Worm (Caenorhabditis elegans): ENCODE measurements around the gene srx-51.

Gene srx-51

ce11 chrV:15281279-15281949 lies at the start of gene srx-51, which contains the start of gene srw-19:
Gene srx-51, plus strand, starts transcription at chrV:15281899.
Gene srw-19, minus strand, starts transcription at chrV:15281379.
- TF ChIP-seq tbx-8 (GFP tag; optimal IDR thresholded peaks at IDR 0.05) = no peak
- no peak for TF ChIP-seq elt-3 (tag; optimal IDR thresholded peaks at IDR 0.05)
- TF ChIP-seq sptf-1 (tag; optimal IDR thresholded peaks at IDR 0.05) = no peak
- no peak for TF ChIP-seq nhr-12 (tag; optimal IDR thresholded peaks at IDR 0.05)
- no peak for TF ChIP-seq lin-13 (tag; optimal IDR thresholded peaks at IDR 0.05)
- no peak for TF ChIP-seq mls-2 (tag; optimal IDR thresholded peaks at IDR 0.05)

ce11 chrV:15232200-15232599 lies 49.5 kb upstream of the srx-51 start, which contains the start of gene srw-13:
Gene srw-13, plus strand, starts transcription at chrV:15232500.
- TF ChIP-seq lin-32 (GFP tag; optimal IDR thresholded peaks at IDR 0.05) (no peak), nhr-237 (tag; optimal IDR thresholded peaks at IDR 0.05) (no peak), blmp-1 (tag; optimal IDR thresholded peaks at IDR 0.05) (no peak), nhr-2 (tag; optimal IDR thresholded peaks at IDR 0.05) (no peak), bed-3 (GFP tag; optimal IDR thresholded peaks at IDR 0.05) (no peak), elt-1 (tag; optimal IDR thresholded peaks at IDR 0.05; ENCODE audit: borderline replicate concordance, insufficient read depth) (no peak), mab-5 (tag; optimal IDR thresholded peaks at IDR 0.05) (no peak), nhr-12 (tag; optimal IDR thresholded peaks at IDR 0.05) (no peak), mep-1 (tag; optimal IDR thresholded peaks at IDR 0.05) (no peak), drap-1 (GFP tag; optimal IDR thresholded peaks at IDR 0.05) (no peak), ztf-11 (tag; optimal IDR thresholded peaks at IDR 0.05) (no peak)

ce11 chrV:15235661-15236060 lies 46.0 kb upstream of the srx-51 start, which contains the start of gene nhr-164:
Gene nhr-164, minus strand, starts transcription at chrV:15235761.
- TF ChIP-seq ceh-39 (tag; optimal IDR thresholded peaks at IDR 0.05) = no peak
- TF ChIP-seq snpc-4 (tag; optimal IDR thresholded peaks at IDR 0.05) = no peak
- no peak for TF ChIP-seq cnd-1 (tag; optimal IDR thresholded peaks at IDR 0.05)
- TF ChIP-seq ceh-43 (GFP tag; optimal IDR thresholded peaks at IDR 0.05) = no peak
- no peak for TF ChIP-seq drap-1 (GFP tag; optimal IDR thresholded peaks at IDR 0.05)
- no peak for TF ChIP-seq nhr-12 (tag; optimal IDR thresholded peaks at IDR 0.05)
- no peak for TF ChIP-seq nhr-76 (tag; optimal IDR thresholded peaks at IDR 0.05)
- TF ChIP-seq elt-1 (tag; optimal IDR thresholded peaks at IDR 0.05; ENCODE audit: borderline replicate concordance, insufficient read depth) = no peak
- no peak for TF ChIP-seq ces-1 (GFP tag; optimal IDR thresholded peaks at IDR 0.05)
- TF ChIP-seq ceh-83 (GFP tag; optimal IDR thresholded peaks at IDR 0.05) = no peak
- TF ChIP-seq tbx-8 (GFP tag; optimal IDR thresholded peaks at IDR 0.05) = no peak
- no peak for TF ChIP-seq blmp-1 (tag; optimal IDR thresholded peaks at IDR 0.05)

- TF ChIP-seq lin-13 (tag; optimal IDR thresholded peaks at IDR 0.05) (no peak), hlh-1 (tag; optimal IDR thresholded peaks at IDR 0.05) (no peak), unc-120 (tag; optimal IDR thresholded peaks at IDR 0.05; ENCODE audit: poor library complexity, severe bottlenecking) (no peak), tbx-8 (GFP tag; optimal IDR thresholded peaks at IDR 0.05) (no peak), ces-1 (GFP tag; optimal IDR thresholded peaks at IDR 0.05) (no peak), snpc-4 (tag; optimal IDR thresholded peaks at IDR 0.05) (no peak), M03D4.4 (tag; optimal IDR thresholded peaks at IDR 0.05) (no peak), lsy-2 (tag; optimal IDR thresholded peaks at IDR 0.05) (no peak)
Observed at ce11 chrV:15238552-15238951, 43.1 kb upstream of the srx-51 start, which contains the start of gene srw-12. Gene srw-12, minus strand, starts transcription at chrV:15238652.

ce11 chrV:15240215-15240614 lies 41.5 kb upstream of the srx-51 start, which contains the start of gene srw-11:
Gene srw-11, minus strand, starts transcription at chrV:15240315.
- TF ChIP-seq nhr-2 (tag; optimal IDR thresholded peaks at IDR 0.05) = no peak

ce11 chrV:15241259-15241658 lies 40.4 kb upstream of the srx-51 start, which contains the start of gene chil-12:
Gene chil-12, plus strand, starts transcription at chrV:15241559.
- TF ChIP-seq sem-2 (GFP tag; optimal IDR thresholded peaks at IDR 0.05) (no peak), ces-1 (GFP tag; optimal IDR thresholded peaks at IDR 0.05) (no peak), elt-3 (tag; optimal IDR thresholded peaks at IDR 0.05) (no peak), lsy-2 (tag; optimal IDR thresholded peaks at IDR 0.05) (no peak), unc-62 (GFP tag; optimal IDR thresholded peaks at IDR 0.05) (no peak), lin-13 (tag; optimal IDR thresholded peaks at IDR 0.05) (no peak), M03D4.4 (tag; optimal IDR thresholded peaks at IDR 0.05) (no peak), blmp-1 (tag; optimal IDR thresholded peaks at IDR 0.05) (no peak), nhr-12 (tag; optimal IDR thresholded peaks at IDR 0.05) (no peak), ceh-43 (GFP tag; optimal IDR thresholded peaks at IDR 0.05) (no peak), mab-5 (tag; optimal IDR thresholded peaks at IDR 0.05) (no peak), nhr-2 (tag; optimal IDR thresholded peaks at IDR 0.05) (no peak), elt-1 (tag; optimal IDR thresholded peaks at IDR 0.05; ENCODE audit: borderline replicate concordance, insufficient read depth) (no peak), zip-8 (tag; optimal IDR thresholded peaks at IDR 0.05) (no peak), mls-2 (tag; optimal IDR thresholded peaks at IDR 0.05) (no peak), nhr-237 (tag; optimal IDR thresholded peaks at IDR 0.05) (no peak), unc-39 (tag; optimal IDR thresholded peaks at IDR 0.05) (no peak), ceh-39 (tag; optimal IDR thresholded peaks at IDR 0.05) (no peak), ceh-83 (GFP tag; optimal IDR thresholded peaks at IDR 0.05) (no peak), drap-1 (GFP tag; optimal IDR thresholded peaks at IDR 0.05) (no peak)
